Fruit fly (Drosophila melanogaster) whole organism, embryonic: Measurements from ENCODE around the gene CG4270.

Source experiments
- Ada2b ChIP-seq: fragments of 200-800 bp; sonication (Bioruptor generic); IDR thresholded peaks from 2 replicates; pipeline ENCODE4 v1.3.6; 2022; ENCODE audit warnings: missing biosample characterization, missing genetic modification characterization
- Asciz ChIP-seq: fragments of 200-800 bp; sonication (Bioruptor generic); optimal IDR thresholded peaks from 2 replicates; lab custom pipeline; 2017; ENCODE audit warnings: missing biosample characterization, mild to moderate bottlenecking, missing genetic modification characterization, missing genetic modification reagents
- Atf3 ChIP-seq: fragments of 200-800 bp; sonication (Bioruptor generic); optimal IDR thresholded peaks from 3 replicates; lab custom pipeline; 2016; ENCODE audit warnings: missing biosample characterization, missing genetic modification characterization
- Atf6 ChIP-seq: fragments of 200-800 bp; sonication (Bioruptor generic); IDR thresholded peaks from 2 replicates; pipeline ENCODE4 v1.3.6; 2022; ENCODE audit warnings: missing biosample characterization, missing genetic modification characterization
- CG10431 ChIP-seq: fragments of 200-800 bp; sonication (Bioruptor generic); optimal IDR thresholded peaks from 3 replicates; lab custom pipeline; 2018; ENCODE audit warnings: missing biosample characterization, mild to moderate bottlenecking, missing genetic modification characterization
- CG11723 ChIP-seq: fragments of 200-800 bp; sonication (Bioruptor generic); optimal IDR thresholded peaks from 2 replicates; lab custom pipeline; 2017; ENCODE audit warnings: missing biosample characterization, mild to moderate bottlenecking, missing genetic modification characterization
- CG12104 ChIP-seq: fragments of 200-800 bp; sonication (Bioruptor generic); optimal IDR thresholded peaks from 3 replicates; lab custom pipeline; 2016; ENCODE audit warnings: missing biosample characterization, missing genetic modification characterization
- CG12155 ChIP-seq: fragments of 200-800 bp; sonication (Bioruptor generic); optimal IDR thresholded peaks from 3 replicates; lab custom pipeline; 2016; ENCODE audit warnings: missing biosample characterization, missing genetic modification characterization
- CG12219 ChIP-seq: fragments of 200-800 bp; sonication (Bioruptor generic); optimal IDR thresholded peaks from 3 replicates; lab custom pipeline; 2018; ENCODE audit warnings: missing biosample characterization, mild to moderate bottlenecking, missing genetic modification characterization
- CG12769 ChIP-seq: fragments of 200-800 bp; sonication (Bioruptor generic); optimal IDR thresholded peaks from 2 replicates; lab custom pipeline; 2019; ENCODE audit warnings: missing biosample characterization, mild to moderate bottlenecking, missing genetic modification characterization, moderate library complexity
- CG13894 ChIP-seq: fragments of 200-800 bp; sonication (Bioruptor generic); optimal IDR thresholded peaks from 3 replicates; lab custom pipeline; 2018; ENCODE audit warnings: missing biosample characterization, mild to moderate bottlenecking, missing genetic modification characterization, moderate library complexity
- CG14441 ChIP-seq: fragments of 200-800 bp; sonication (Bioruptor generic); IDR thresholded peaks from 2 replicates; pipeline ENCODE4 v1.3.6; 2022; ENCODE audit warnings: missing biosample characterization, missing genetic modification characterization
- CG14710 ChIP-seq: fragments of 200-800 bp; sonication (Bioruptor generic); optimal IDR thresholded peaks from 3 replicates; lab custom pipeline; 2019; ENCODE audit warnings: missing biosample characterization, mild to moderate bottlenecking, missing genetic modification characterization, moderate library complexity
- CG17802 ChIP-seq: fragments of 200-800 bp; sonication (Bioruptor generic); optimal IDR thresholded peaks from 2 replicates; lab custom pipeline; 2018; ENCODE audit warnings: missing biosample characterization, mild to moderate bottlenecking, missing genetic modification characterization, moderate library complexity
- CG17912 ChIP-seq: fragments of 200-800 bp; sonication (Bioruptor generic); optimal IDR thresholded peaks from 2 replicates; lab custom pipeline; 2018; ENCODE audit warnings: missing biosample characterization, mild to moderate bottlenecking, missing genetic modification characterization
- CG34422 ChIP-seq: fragments of 200-800 bp; sonication (Bioruptor generic); IDR thresholded peaks from 3 replicates; pipeline ENCODE4 v1.3.6; 2022; ENCODE audit warnings: missing biosample characterization, missing genetic modification characterization
- CG4328 ChIP-seq: fragments of 200-800 bp; sonication (Bioruptor generic); optimal IDR thresholded peaks from 3 replicates; lab custom pipeline; 2017; ENCODE audit warnings: missing biosample characterization, missing genetic modification reagents, missing genetic modification characterization
- CG4707 ChIP-seq: fragments of 200-800 bp; sonication (Bioruptor generic); optimal IDR thresholded peaks from 2 replicates; lab custom pipeline; 2018; ENCODE audit warnings: missing biosample characterization, mild to moderate bottlenecking, missing genetic modification characterization, moderate library complexity
- CG4854 ChIP-seq: fragments of 200-800 bp; sonication (Bioruptor generic); optimal IDR thresholded peaks from 2 replicates; lab custom pipeline; 2016; ENCODE audit warnings: missing biosample characterization, missing genetic modification characterization, inconsistent platforms
- CG5180 ChIP-seq: fragments of 200-800 bp; sonication (Bioruptor generic); optimal IDR thresholded peaks from 3 replicates; lab custom pipeline; 2017; ENCODE audit warnings: missing biosample characterization, missing genetic modification characterization, mild to moderate bottlenecking, moderate library complexity, missing genetic modification reagents
- CG7556 ChIP-seq: fragments of 200-800 bp; sonication (Bioruptor generic); optimal IDR thresholded peaks from 2 replicates; lab custom pipeline; 2017; ENCODE audit warnings: missing biosample characterization, mild to moderate bottlenecking, missing genetic modification characterization
- CG7839 ChIP-seq: fragments of 200-800 bp; sonication (Bioruptor generic); optimal IDR thresholded peaks from 3 replicates; lab custom pipeline; 2018; ENCODE audit warnings: missing biosample characterization, mild to moderate bottlenecking, missing genetic modification characterization, moderate library complexity
- CG8924 ChIP-seq: fragments of 200-800 bp; optimal IDR thresholded peaks from 3 replicates; lab custom pipeline; 2019; ENCODE audit warnings: missing biosample characterization, mild to moderate bottlenecking, missing genetic modification characterization, moderate library complexity
- CG9609 ChIP-seq: fragments of 200-800 bp; sonication (Bioruptor generic); optimal IDR thresholded peaks from 3 replicates; lab custom pipeline; 2016; ENCODE audit warnings: missing biosample characterization, missing genetic modification characterization
- CG9817 ChIP-seq: fragments of 200-800 bp; sonication (Bioruptor generic); optimal IDR thresholded peaks from 2 replicates; lab custom pipeline; 2018; ENCODE audit warnings: missing biosample characterization, mild to moderate bottlenecking, missing genetic modification characterization, moderate library complexity
- CkIIα-i1 ChIP-seq: fragments of 200-800 bp; sonication (Bioruptor generic); IDR thresholded peaks from 2 replicates; pipeline ENCODE4 v1.3.6; 2022; ENCODE audit warnings: missing biosample characterization, missing genetic modification characterization
- CoRest ChIP-seq: fragments of 200-800 bp; sonication (Bioruptor generic); optimal IDR thresholded peaks from 3 replicates; lab custom pipeline; 2018; ENCODE audit warnings: missing biosample characterization, mild to moderate bottlenecking, missing genetic modification characterization, moderate library complexity
- Dbx ChIP-seq: fragments of 200-800 bp; sonication (Bioruptor generic); IDR thresholded peaks from 3 replicates; pipeline ENCODE4 v1.3.6; 2022; ENCODE audit warnings: missing biosample characterization, missing genetic modification characterization
- HmgD ChIP-seq: fragments of 200-800 bp; sonication (Bioruptor generic); optimal IDR thresholded peaks from 3 replicates; lab custom pipeline; 2016; ENCODE audit warnings: missing biosample characterization, missing genetic modification characterization
- Hr39 ChIP-seq: fragments of >200 bp; optimal IDR thresholded peaks from 2 replicates; lab custom pipeline; 2017
- Hr78 ChIP-seq, 2 experiments: fragments of 200-800 bp in 1 of 2; fragments of >200 bp in 1 of 2; sonication (Bioruptor generic) in 1 of 2; optimal IDR thresholded peaks; 2 replicates each; lab custom pipeline; 2017 to 2019; ENCODE audit warnings: missing biosample characterization in 2 of 2, missing genetic modification characterization in 2 of 2, mild to moderate bottlenecking in 1 of 2, moderate library complexity in 1 of 2
- Hsf ChIP-seq: fragments of 200-800 bp; sonication (Bioruptor generic); optimal IDR thresholded peaks from 3 replicates; lab custom pipeline; 2016; ENCODE audit warnings: missing biosample characterization, missing genetic modification characterization
- Ssrp ChIP-seq: fragments of 200-800 bp; sonication (Bioruptor generic); optimal IDR thresholded peaks from 2 replicates; lab custom pipeline; 2018; ENCODE audit warnings: missing biosample characterization, mild to moderate bottlenecking, missing genetic modification characterization, moderate library complexity
- Taf1 ChIP-seq: fragments of 200-800 bp; sonication (Bioruptor generic); IDR thresholded peaks from 2 replicates; pipeline ENCODE4 v1.3.6; 2022; ENCODE audit warnings: missing biosample characterization, missing genetic modification characterization
- az2 ChIP-seq: fragments of 200-800 bp; sonication (Bioruptor generic); optimal IDR thresholded peaks from 3 replicates; lab custom pipeline; 2016; ENCODE audit warnings: missing biosample characterization, missing genetic modification characterization
- btn ChIP-seq: fragments of 200-800 bp; sonication (Bioruptor generic); optimal IDR thresholded peaks from 2 replicates; lab custom pipeline; 2016; ENCODE audit warnings: missing biosample characterization, missing genetic modification characterization
- cg ChIP-seq: fragments of 200-800 bp; sonication (Bioruptor generic); optimal IDR thresholded peaks from 3 replicates; lab custom pipeline; 2019; ENCODE audit warnings: missing biosample characterization, mild to moderate bottlenecking, missing genetic modification characterization, moderate library complexity
- chif ChIP-seq, 2 experiments: fragments of 200-800 bp; sonication (Bioruptor generic); optimal IDR thresholded peaks; 3 replicates each; lab custom pipeline; 2016; ENCODE audit warnings: missing biosample characterization in 2 of 2, missing genetic modification characterization in 2 of 2
- dmrt11E ChIP-seq: fragments of 200-800 bp; sonication (Bioruptor generic); optimal IDR thresholded peaks from 3 replicates; lab custom pipeline; 2018; ENCODE audit warnings: missing biosample characterization, mild to moderate bottlenecking, missing genetic modification characterization, moderate library complexity
- dmrt99B ChIP-seq: fragments of 200-800 bp; sonication (Bioruptor generic); optimal IDR thresholded peaks from 2 replicates; lab custom pipeline; 2018; ENCODE audit warnings: missing biosample characterization, mild to moderate bottlenecking, missing genetic modification characterization, moderate library complexity
- gce ChIP-seq: fragments of 200-800 bp; sonication (Bioruptor generic); IDR thresholded peaks from 3 replicates; pipeline ENCODE4 v1.3.6; 2022; ENCODE audit warnings: missing biosample characterization, missing genetic modification characterization
- gsb ChIP-seq: fragments of 200-800 bp; sonication (Bioruptor generic); IDR thresholded peaks from 2 replicates; pipeline ENCODE4 v1.3.6; 2022; ENCODE audit warnings: missing biosample characterization, missing genetic modification characterization
- nau ChIP-seq: fragments of 200-800 bp; sonication (Bioruptor generic); optimal IDR thresholded peaks from 3 replicates; lab custom pipeline; 2017; ENCODE audit warnings: missing biosample characterization, mild to moderate bottlenecking, missing genetic modification characterization, missing genetic modification reagents
- org-1 ChIP-seq: fragments of 200-800 bp; sonication (Bioruptor generic); optimal IDR thresholded peaks from 2 replicates; lab custom pipeline; 2017; ENCODE audit warnings: missing biosample characterization, missing genetic modification characterization
- prd ChIP-seq, 3 experiments: fragments of >200 bp in 2 of 3; fragments of 200-800 bp in 1 of 3; sonication (Bioruptor generic) in 1 of 3; optimal IDR thresholded peaks in 2 of 3; IDR thresholded peaks in 1 of 3; 2 replicates in 2 of 3; 3 replicates in 1 of 3; pipeline versions ENCODE4 v1.3.6 to Lab custom; 2017 to 2022; ENCODE audit warnings: missing biosample characterization in 1 of 3, missing genetic modification characterization in 1 of 3
- sd ChIP-seq: fragments of 200-800 bp; sonication (Bioruptor generic); optimal IDR thresholded peaks from 3 replicates; lab custom pipeline; 2018; ENCODE audit warnings: missing biosample characterization, mild to moderate bottlenecking, missing genetic modification characterization, moderate library complexity
- sr ChIP-seq: fragments of 200-800 bp; sonication (Bioruptor generic); IDR thresholded peaks from 3 replicates; pipeline ENCODE4 v1.3.6; 2022; ENCODE audit warnings: missing biosample characterization, missing genetic modification characterization
- unc-4 ChIP-seq: fragments of 200-800 bp; sonication (Bioruptor generic); IDR thresholded peaks from 2 replicates; pipeline ENCODE4 v1.3.6; 2022; ENCODE audit warnings: missing biosample characterization, missing genetic modification characterization; ENCODE audit not compliant: partially characterized antibody
- unpg ChIP-seq: fragments of 200-800 bp; sonication (Bioruptor generic); optimal IDR thresholded peaks from 3 replicates; lab custom pipeline; 2018; ENCODE audit warnings: missing biosample characterization, mild to moderate bottlenecking, missing genetic modification characterization, moderate library complexity
- zfh1 ChIP-seq: fragments of 200-800 bp; sonication (Bioruptor generic); IDR thresholded peaks from 3 replicates; pipeline ENCODE4 v1.3.6; 2022; ENCODE audit warnings: missing biosample characterization, missing genetic modification characterization

CG4270 gene

DNA sequence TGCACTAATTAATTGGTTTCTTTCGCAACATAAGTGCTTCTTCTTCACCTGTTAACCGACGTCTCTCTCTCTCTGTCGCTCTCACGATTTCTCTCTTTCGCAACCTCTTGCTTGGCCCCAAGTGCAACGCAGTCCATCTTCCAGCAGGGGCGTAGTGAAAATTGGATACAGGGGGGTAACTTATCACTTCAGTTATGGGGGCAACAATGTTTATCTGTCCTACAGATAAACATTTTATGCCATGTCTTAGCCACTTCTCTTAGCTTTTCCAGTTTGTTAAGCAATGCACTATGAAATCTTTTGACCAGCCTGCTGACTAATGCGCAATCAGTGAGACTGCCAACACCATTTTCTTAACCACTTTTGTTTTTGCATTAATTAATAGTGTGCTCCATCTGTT lies 35.9 kb upstream of the CG4270 start (continued):
- peak; percentile 51 for TF ChIP-seq Asciz
- TF ChIP-seq CG17802 (tag; lab: Kevin White, UChicago) = no peak
- peak; percentile 16; the same call in 1 of the 2 replicates for TF ChIP-seq Ada2b (GFP tag; lab: Robert Waterston, UW)
- TF ChIP-seq Hsf (GFP tag; lab: Kevin White, UChicago) = peak; percentile 42
- no peak for TF ChIP-seq CG13894 (tag; lab: Kevin White, UChicago)
- TF ChIP-seq CG5180 (GFP tag; lab: Kevin White, UChicago) = peak; percentile 41
- TF ChIP-seq CG7556 = no peak
- peak; percentile 39 for TF ChIP-seq CG12219
- no peak for TF ChIP-seq HmgD
- peak; percentile 55 for TF ChIP-seq Atf6
- peak; percentile 72 for TF ChIP-seq dmrt99B (tag; lab: Kevin White, UChicago)
- peak; percentile 1 for TF ChIP-seq CG11723 (GFP tag; lab: Kevin White, UChicago)
- no peak for TF ChIP-seq dmrt11E
- peak; percentile 14 for TF ChIP-seq CG8924 (tag; lab: Kevin White, UChicago)
- TF ChIP-seq CG12104 = peak; percentile 14
- TF ChIP-seq CoRest (tag; lab: Kevin White, UChicago) = peak; percentile 21
- peak; percentile 34 for TF ChIP-seq gsb
- peak; percentile 33 for TF ChIP-seq az2 (GFP tag; lab: Kevin White, UChicago)
- no peak for TF ChIP-seq Taf1 (GFP tag; lab: Robert Waterston, UW)
- TF ChIP-seq CG14441 (GFP tag; lab: Robert Waterston, UW) = peak; percentile 65
- no peak for TF ChIP-seq CG4854 (GFP tag; lab: Kevin White, UChicago)
- TF ChIP-seq Atf3 (GFP tag; lab: Kevin White, UChicago) = no peak
- TF ChIP-seq CG4328 (GFP tag; lab: Kevin White, UChicago) = peak; percentile 30
- TF ChIP-seq Dbx (GFP tag; lab: Robert Waterston, UW) = 0 out of 3 replicates have a peak, but pooled peaks have one; percentile 10
- TF ChIP-seq CG17912 = peak; percentile 52
- TF ChIP-seq CG9609 = no peak
- peak; percentile 49; the same call in 1 of the 3 replicates for TF ChIP-seq CG34422 (GFP tag; lab: Robert Waterston, UW)
- TF ChIP-seq gce (GFP tag; lab: Robert Waterston, UW) = peak; percentile 34; the same call in 1 of the 3 replicates
- peak; percentile 5 for TF ChIP-seq org-1
- TF ChIP-seq Hr78 (GFP tag; optimal IDR thresholded peaks at IDR 0.05; lab: Kevin White, UChicago) = peak in 1 of 2 experiments; percentile 37
- peak; percentile 16 to 39 for TF ChIP-seq chif (GFP tag; optimal IDR thresholded peaks at IDR 0.05; lab: Kevin White, UChicago)
- no peak for TF ChIP-seq prd (optimal IDR thresholded peaks at IDR 0.05; lab: Kevin White, UChicago)
- TF ChIP-seq prd (GFP tag; IDR thresholded peaks at IDR 0.05; lab: Robert Waterston, UW) = peak; percentile 51; the same call in 2 of the 3 replicates
- peak; percentile 2 for TF ChIP-seq CG9817 (tag; lab: Kevin White, UChicago)
- no peak for TF ChIP-seq Hr39 (lab: Kevin White, UChicago)
- peak; percentile 34 for TF ChIP-seq CG12769 (tag; lab: Kevin White, UChicago)

DNA sequence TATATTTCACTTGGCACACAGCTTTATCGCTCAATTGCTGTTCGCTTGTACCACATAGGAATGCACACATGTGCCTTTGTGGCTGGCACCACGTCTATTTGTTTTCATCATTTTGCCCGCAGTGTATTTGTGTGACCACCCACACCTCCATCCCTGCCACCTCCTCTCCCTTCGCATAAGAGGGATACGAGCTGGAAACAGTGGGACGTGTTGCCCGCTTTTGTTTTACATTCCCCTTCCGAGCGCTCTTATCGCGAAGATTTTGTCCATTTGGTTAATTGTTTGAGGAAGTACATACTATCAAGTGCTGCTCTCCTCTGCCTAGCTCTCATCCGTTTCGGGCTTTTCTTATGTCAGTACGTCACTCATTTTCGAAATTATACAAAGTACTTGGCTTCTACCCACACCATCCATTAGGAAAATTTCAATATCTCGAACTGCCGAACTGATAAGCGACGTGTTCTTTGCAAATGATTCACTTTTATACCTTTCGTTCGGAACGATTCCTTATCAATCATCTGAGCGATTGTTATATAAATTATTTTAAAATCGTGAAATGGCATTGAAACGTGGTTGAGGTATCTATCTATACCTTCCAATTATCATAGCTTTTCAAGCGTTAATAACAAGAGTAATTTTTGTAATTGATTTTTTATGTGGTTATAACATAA lies 34.9 kb upstream of the CG4270 start:
- no peak for TF ChIP-seq CkIIα-i1
- no peak for TF ChIP-seq CG14710 (tag; lab: Kevin White, UChicago)
- peak; percentile 60; the same call in 2 of the 3 replicates for TF ChIP-seq sr
- no peak for TF ChIP-seq unc-4
- 0 out of 3 replicates have a peak, but pooled peaks have one; percentile 14 for TF ChIP-seq zfh1 (GFP tag; lab: Robert Waterston, UW)
- TF ChIP-seq unpg (GFP tag; lab: Kevin White, UChicago) = no peak
- no peak for TF ChIP-seq CG10431 (GFP tag; lab: Kevin White, UChicago)
- peak; percentile 16 for TF ChIP-seq CG4707 (GFP tag; lab: Kevin White, UChicago)
- TF ChIP-seq cg (GFP tag; lab: Kevin White, UChicago) = no peak
- TF ChIP-seq nau (GFP tag; lab: Kevin White, UChicago) = no peak
- peak; percentile 34 for TF ChIP-seq sd (tag; lab: Kevin White, UChicago)
- TF ChIP-seq CG7839 (tag; lab: Kevin White, UChicago) = no peak
- no peak for TF ChIP-seq btn (GFP tag; lab: Kevin White, UChicago)
- no peak for TF ChIP-seq CG11723 (GFP tag; lab: Kevin White, UChicago)
- no peak for TF ChIP-seq Ssrp (tag; lab: Kevin White, UChicago)
- no peak for TF ChIP-seq CG12155 (GFP tag; lab: Kevin White, UChicago)
